Fruit fly (Drosophila melanogaster): ENCODE measurements around the gene Sarm.

Sarm gene

dm6 chr3L:8091650-8092068 lies 28.0 kb downstream of the Sarm start, which contains the start of gene CG7565 (continued):
- TF ChIP-seq C15 (GFP tag; IDR thresholded peaks at IDR 0.05) (no peak), CG17829 (tag; optimal IDR thresholded peaks at IDR 0.05) (peak; percentile 42), eve (GFP tag; optimal IDR thresholded peaks at IDR 0.05) (no peak), NC2α (GFP tag; optimal IDR thresholded peaks at IDR 0.05) (no peak), CG4820 (GFP tag; optimal IDR thresholded peaks at IDR 0.05) (no peak), cg (GFP tag; optimal IDR thresholded peaks at IDR 0.05) (no peak), BtbVII (GFP tag; optimal IDR thresholded peaks at IDR 0.05) (no peak), CG5180 (GFP tag; optimal IDR thresholded peaks at IDR 0.05) (no peak), Ssrp (tag; optimal IDR thresholded peaks at IDR 0.05) (no peak), CG4328 (GFP tag; optimal IDR thresholded peaks at IDR 0.05) (peak; percentile 40), ind (GFP tag; optimal IDR thresholded peaks at IDR 0.05) (peak; percentile 44), sc (optimal IDR thresholded peaks at IDR 0.05) (no peak), sc (GFP tag; optimal IDR thresholded peaks at IDR 0.05) (no peak), esg (GFP tag; conservative IDR thresholded peaks at IDR 0.05) (no peak), tll (GFP tag; optimal IDR thresholded peaks at IDR 0.05) (peak in 1 of 2 experiments; percentile 17), CG12769 (tag; optimal IDR thresholded peaks at IDR 0.05) (peak; percentile 88), p53 (GFP tag; optimal IDR thresholded peaks at IDR 0.05) (no peak), sqz (GFP tag; optimal IDR thresholded peaks at IDR 0.05) (peak; percentile 77), CG12942 (GFP tag; optimal IDR thresholded peaks at IDR 0.05) (peak; percentile 18), CG17912 (GFP tag; optimal IDR thresholded peaks at IDR 0.05) (peak; percentile 67), Sox102F (GFP tag; optimal IDR thresholded peaks at IDR 0.05) (no peak), Dek (tag; optimal IDR thresholded peaks at IDR 0.05) (peak; percentile 2), fd64A (GFP tag; optimal IDR thresholded peaks at IDR 0.05) (no peak), sna (GFP tag; IDR thresholded peaks at IDR 0.05; ENCODE audit: partially characterized antibody) (peak; percentile 71; the same call in 1 of the 2 replicates), CG16813 (GFP tag; IDR thresholded peaks at IDR 0.05; ENCODE audit: partially characterized antibody) (0 out of 3 replicates have a peak, but pooled peaks have one; percentile 13), Hey (tag; optimal IDR thresholded peaks at IDR 0.05) (no peak), mld (GFP tag; IDR thresholded peaks at IDR 0.05; ENCODE audit: partially characterized antibody) (no peak), B-H2 (GFP tag; optimal IDR thresholded peaks at IDR 0.05) (peak; percentile 84), Dfd (GFP tag; optimal IDR thresholded peaks at IDR 0.05) (no peak), CG34224 (GFP tag; IDR thresholded peaks at IDR 0.05; ENCODE audit: partially characterized antibody) (peak; percentile 70; the same call in 2 of the 3 replicates), luna (GFP tag; optimal IDR thresholded peaks at IDR 0.05) (no peak), Rx (GFP tag; IDR thresholded peaks at IDR 0.05) (no peak), CG12104 (GFP tag; optimal IDR thresholded peaks at IDR 0.05) (peak; percentile 11), stwl (tag; optimal IDR thresholded peaks at IDR 0.05) (peak; percentile 99), gt (GFP tag; IDR thresholded peaks at IDR 0.05) (no peak), CG16863 (GFP tag; optimal IDR thresholded peaks at IDR 0.05) (no peak), Bteb2 (GFP tag; optimal IDR thresholded peaks at IDR 0.05) (peak; percentile 53), CG15073 (GFP tag; optimal IDR thresholded peaks at IDR 0.05) (no peak), Gug (GFP tag; IDR thresholded peaks at IDR 0.05) (peak; percentile 12; the same call in 1 of the 4 replicates), kni (GFP tag; optimal IDR thresholded peaks at IDR 0.05) (peak; percentile 42), cas (GFP tag; IDR thresholded peaks at IDR 0.05) (no peak), CG3838 (GFP tag; optimal IDR thresholded peaks at IDR 0.05) (no peak), CG8765 (GFP tag; IDR thresholded peaks at IDR 0.05) (no peak), CG9876 (GFP tag; optimal IDR thresholded peaks at IDR 0.05) (no peak), slbo (GFP tag; IDR thresholded peaks at IDR 0.05) (peak; percentile 6; the same call in 1 of the 2 replicates), da (GFP tag; optimal IDR thresholded peaks at IDR 0.05) (no peak), pfk (GFP tag; optimal IDR thresholded peaks at IDR 0.05) (peak; percentile 39), CG12071 (GFP tag; optimal IDR thresholded peaks at IDR 0.05) (peak; percentile 56), NK7.1 (GFP tag; optimal IDR thresholded peaks at IDR 0.05) (no peak), Oli (tag; optimal IDR thresholded peaks at IDR 0.05) (no peak), zen2 (GFP tag; IDR thresholded peaks at IDR 0.05; ENCODE audit: partially characterized antibody) (peak; percentile 32; the same call in 1 of the 3 replicates)

Measured in whole organism, embryonic.